Fruit fly (Drosophila melanogaster): Measurements from ENCODE around the gene CG12182.
A peak's percentile ranks its signal among the peaks of the same experiment; 100 is the strongest.

CG12182 gene

DNA sequence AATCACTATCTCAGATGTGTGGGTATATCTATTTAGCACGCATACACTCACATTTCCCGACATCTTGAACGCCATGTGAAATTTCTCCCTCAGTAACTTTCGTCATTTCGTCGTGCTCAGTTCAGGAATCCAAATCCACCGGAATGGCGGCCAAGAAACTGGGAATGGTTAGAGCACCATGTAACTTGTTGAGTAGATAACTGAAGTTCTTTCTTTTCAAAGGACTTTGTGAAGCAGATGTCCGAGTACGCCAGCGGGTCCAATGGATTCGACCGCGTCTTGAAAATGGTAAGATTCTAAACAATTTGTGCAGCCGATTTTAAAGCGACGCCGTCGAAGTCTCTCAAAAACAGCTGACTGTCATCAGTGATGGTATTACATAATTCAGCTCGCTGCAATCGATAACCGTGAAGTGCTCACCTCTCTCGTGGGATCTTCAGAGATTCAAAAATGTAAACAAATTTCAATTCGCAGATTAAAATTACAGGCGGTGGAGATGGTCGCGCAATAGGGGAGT lies at the start of gene CG12182, which contains the start of gene CG16985:
Gene CG12182 (minus strand): TSS at position 366 of the 517 bp plus-strand sequence.
Gene CG16985 (plus strand): TSS at position 84 of the 517 bp plus-strand sequence.
- TF ChIP-seq pan (optimal IDR thresholded peaks at IDR 0.05) (no peak), usp (GFP tag; optimal IDR thresholded peaks at IDR 0.05) (no peak), CG8478 (optimal IDR thresholded peaks at IDR 0.05) (no peak), Dll (optimal IDR thresholded peaks at IDR 0.05) (no peak), psq (optimal IDR thresholded peaks at IDR 0.05) (no peak)

DNA sequence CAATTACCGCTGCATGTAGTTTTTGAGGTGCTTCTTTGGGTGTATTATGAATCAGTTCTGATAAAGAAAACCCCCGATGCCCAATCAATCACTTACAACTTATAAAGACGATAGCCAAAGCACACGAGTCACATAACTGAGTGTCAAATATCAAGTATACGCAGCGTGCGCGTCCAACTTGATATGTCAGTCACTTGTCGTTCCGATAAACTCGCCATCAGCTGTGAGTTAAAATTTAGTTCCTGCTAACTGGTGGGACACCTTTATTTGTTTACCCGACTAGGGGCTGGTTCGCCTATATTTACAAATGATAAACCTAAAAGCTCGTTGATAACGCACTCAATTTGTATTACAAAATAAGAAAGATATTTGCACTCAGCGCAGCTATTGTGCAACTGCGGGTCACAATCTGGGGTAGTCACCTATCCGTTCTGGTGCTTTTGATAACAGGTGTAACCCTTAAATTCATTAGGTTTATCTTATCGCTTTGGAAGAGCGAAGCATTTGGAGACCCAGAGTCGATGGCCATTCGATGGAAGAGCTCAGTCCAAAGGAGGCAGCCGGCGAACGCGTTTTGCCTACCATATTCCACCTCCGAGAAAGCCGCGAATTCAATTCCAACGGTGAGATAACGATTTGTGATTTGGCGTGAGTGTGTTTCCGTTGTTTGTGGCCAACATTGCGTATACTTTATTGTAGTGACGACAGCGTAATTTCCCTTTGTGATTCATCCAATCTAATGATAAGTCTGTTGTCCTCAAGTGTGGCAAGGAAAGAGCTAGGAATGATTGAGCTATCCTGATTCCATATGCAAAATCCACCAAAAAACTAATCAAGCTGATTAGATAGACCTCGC lies 48.4 kb upstream of the CG12182 start, which contains the start of gene CG1246:
Gene CG1246 (plus strand): TSS at position 526 of the 856 bp plus-strand sequence.
- TF ChIP-seq Dll (optimal IDR thresholded peaks at IDR 0.05) (no peak), EcR (GFP tag; optimal IDR thresholded peaks at IDR 0.05) (no peak), pan (optimal IDR thresholded peaks at IDR 0.05) (no peak), CG8478 (optimal IDR thresholded peaks at IDR 0.05) (no peak), usp (GFP tag; optimal IDR thresholded peaks at IDR 0.05) (no peak), psq (optimal IDR thresholded peaks at IDR 0.05) (no peak)

DNA sequence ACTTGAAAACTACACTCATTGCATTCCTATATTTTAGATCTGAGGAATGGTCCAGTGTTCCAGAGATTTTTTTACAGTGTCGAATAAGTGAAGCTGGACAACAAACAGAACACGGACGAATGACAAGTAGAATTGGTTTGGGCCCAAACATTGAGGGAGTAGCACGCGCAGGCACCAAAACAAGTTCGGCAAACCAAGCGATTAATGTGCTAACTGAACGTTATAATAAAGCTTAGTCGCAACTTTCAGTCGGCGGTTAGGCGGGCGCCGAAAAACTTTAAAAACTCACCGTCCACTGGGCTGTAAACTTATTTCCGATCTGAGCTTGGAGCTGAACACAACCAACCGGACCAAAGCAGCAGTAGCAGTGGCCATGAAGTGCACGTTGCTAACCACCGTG lies 45.7 kb upstream of the CG12182 start, which contains the start of gene CG1143:
Gene CG1143 (plus strand): TSS at position 301 of the 400 bp plus-strand sequence.
- no peak for TF ChIP-seq pan (optimal IDR thresholded peaks at IDR 0.05)
- no peak for TF ChIP-seq usp (GFP tag; optimal IDR thresholded peaks at IDR 0.05)
- TF ChIP-seq EcR (GFP tag; optimal IDR thresholded peaks at IDR 0.05): no peak
- TF ChIP-seq psq (optimal IDR thresholded peaks at IDR 0.05): no peak
- no peak for TF ChIP-seq Dll (optimal IDR thresholded peaks at IDR 0.05)
- TF ChIP-seq CG8478 (optimal IDR thresholded peaks at IDR 0.05): no peak

DNA sequence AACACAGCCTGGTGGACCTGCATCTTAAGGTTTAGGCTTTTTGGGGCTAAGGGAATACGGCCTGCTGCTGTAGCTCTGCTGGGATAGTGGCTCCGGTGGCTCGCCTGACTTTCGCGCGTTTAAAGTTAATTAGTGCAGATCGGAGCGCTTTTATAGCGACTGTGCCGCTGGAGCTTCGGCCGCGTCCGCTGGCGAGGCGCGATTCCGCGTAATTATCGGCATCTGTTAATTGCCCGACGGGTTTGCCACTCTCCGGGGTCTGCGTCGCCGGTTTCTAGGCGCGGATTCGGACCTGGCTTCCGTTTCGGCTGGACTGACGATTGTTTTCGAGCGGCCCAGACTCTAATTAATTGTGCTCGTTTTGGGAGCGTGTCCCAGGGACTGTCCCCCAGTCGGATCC lies 43.9 kb upstream of the CG12182 start, which contains the start of gene CG14949:
Gene CG14949 (minus strand): TSS at position 101 of the 400 bp plus-strand sequence.
- no peak for TF ChIP-seq EcR (GFP tag; optimal IDR thresholded peaks at IDR 0.05)
- no peak for TF ChIP-seq Dll (optimal IDR thresholded peaks at IDR 0.05)
- TF ChIP-seq CG8478 (optimal IDR thresholded peaks at IDR 0.05): no peak
- no peak for TF ChIP-seq pan (optimal IDR thresholded peaks at IDR 0.05)
- no peak for TF ChIP-seq psq (optimal IDR thresholded peaks at IDR 0.05)
- no peak for TF ChIP-seq usp (GFP tag; optimal IDR thresholded peaks at IDR 0.05)

DNA sequence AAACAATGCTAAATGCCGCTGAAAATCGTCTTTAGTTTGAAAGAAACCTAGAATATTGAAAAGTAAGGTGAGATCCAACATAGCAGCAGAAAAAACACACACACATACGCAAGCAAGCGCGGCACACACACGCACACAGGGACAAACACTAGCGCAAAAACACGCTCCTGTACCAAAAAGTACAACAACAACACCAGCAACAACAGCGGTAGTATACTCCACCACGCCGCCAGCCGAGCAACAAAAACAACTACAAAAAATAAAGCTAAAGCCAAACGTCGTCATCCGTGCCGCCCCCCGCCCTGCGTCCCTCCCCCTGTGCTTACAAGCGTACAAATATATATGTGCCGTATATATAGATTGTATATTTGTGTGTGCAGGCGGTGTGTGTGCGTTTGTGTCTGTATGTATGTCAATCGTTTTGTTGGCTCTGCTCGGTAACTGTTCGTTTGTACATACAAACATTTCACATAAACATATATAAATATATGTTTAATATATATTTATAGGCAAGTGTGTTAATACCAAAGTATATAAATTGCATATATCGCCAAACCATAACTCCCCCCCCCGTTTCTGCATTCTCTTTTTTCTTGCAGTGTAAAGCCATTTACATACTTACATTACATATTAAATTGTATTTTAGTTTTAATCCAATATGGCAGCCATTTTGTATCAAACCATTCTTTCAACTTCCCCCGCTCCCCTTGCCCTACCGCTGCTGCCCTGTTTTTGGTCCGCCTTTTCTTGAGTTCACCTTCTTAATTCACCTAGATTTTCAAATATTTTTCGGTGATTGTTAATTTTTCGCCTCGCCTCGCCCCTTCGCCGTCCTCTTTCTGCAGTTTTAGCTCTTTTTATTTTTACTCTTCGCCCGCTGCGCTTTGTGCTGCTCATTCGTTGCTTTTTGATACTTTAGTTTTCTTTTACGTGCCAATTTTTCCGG lies 36.9 kb upstream of the CG12182 start:
- TF ChIP-seq usp (GFP tag; optimal IDR thresholded peaks at IDR 0.05): no peak
- TF ChIP-seq pan (optimal IDR thresholded peaks at IDR 0.05): no peak
- no peak for TF ChIP-seq EcR (GFP tag; optimal IDR thresholded peaks at IDR 0.05)
- TF ChIP-seq CG8478 (optimal IDR thresholded peaks at IDR 0.05): no peak
- no peak for TF ChIP-seq Dll (optimal IDR thresholded peaks at IDR 0.05)
- no peak for TF ChIP-seq psq (optimal IDR thresholded peaks at IDR 0.05)

DNA sequence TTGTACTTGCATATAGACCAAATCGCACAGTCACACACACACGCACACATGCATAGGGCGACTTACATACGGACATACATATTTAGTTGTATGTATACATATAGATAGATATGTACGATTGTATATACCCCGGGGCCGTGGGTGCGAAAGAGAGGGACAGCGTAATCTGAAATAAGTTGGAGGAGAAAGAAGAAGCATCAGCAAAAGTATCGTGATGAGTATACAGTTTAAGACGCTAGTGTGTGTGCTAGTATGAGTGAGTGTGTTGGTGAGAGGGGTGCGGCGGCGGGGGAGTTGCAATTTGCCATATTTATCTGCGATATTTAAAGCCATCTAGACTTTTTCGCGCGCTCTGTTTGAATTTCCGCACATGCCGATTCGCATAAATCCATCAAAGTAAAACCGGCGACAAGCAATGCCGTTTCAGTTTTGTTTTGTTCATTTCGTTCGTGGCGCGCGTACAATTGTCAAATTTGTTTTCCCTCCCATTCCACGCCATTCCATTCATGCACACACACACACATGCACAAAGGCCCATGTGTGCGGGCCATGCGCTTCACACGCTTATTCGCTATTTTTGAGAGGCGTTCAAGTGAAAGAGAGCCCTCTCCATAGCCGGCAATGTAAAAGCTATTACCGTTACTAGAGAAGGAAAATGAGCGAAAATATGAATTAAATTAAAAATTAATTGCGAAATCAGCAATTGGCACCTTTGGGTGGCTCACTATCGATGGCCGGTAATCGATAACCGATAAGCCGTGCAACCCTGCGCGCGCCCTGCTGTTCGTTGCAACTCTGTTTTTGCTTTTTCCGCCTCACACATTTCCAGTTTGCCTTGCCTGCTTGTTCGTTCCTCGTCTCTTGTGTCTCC lies 35.8 kb upstream of the CG12182 start:
- TF ChIP-seq Dll (optimal IDR thresholded peaks at IDR 0.05) (peak; percentile 55), psq (optimal IDR thresholded peaks at IDR 0.05) (no peak), usp (GFP tag; optimal IDR thresholded peaks at IDR 0.05) (no peak), EcR (GFP tag; optimal IDR thresholded peaks at IDR 0.05) (no peak)

DNA sequence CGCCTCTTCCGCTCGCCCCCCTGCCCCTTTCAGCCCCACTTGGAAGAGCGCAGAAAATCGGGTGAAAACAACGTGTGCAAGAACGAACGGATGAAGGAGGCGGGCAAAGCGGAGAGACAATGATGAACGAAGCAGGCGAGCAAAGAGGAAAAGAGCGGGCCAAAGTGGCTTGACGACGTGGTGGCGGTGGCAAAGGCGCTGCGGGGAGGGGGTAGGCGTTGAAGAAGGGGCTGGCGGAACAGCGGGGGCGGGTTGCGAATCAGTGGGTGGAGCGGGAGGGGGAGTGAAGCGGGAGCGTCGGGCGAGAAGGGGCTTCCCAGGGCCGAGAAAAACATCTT lies 33.4 kb upstream of the CG12182 start:
- TF ChIP-seq EcR (GFP tag; optimal IDR thresholded peaks at IDR 0.05) (no peak), CG8478 (optimal IDR thresholded peaks at IDR 0.05) (no peak), Dll (optimal IDR thresholded peaks at IDR 0.05) (peak; percentile 63), pan (optimal IDR thresholded peaks at IDR 0.05) (no peak), psq (optimal IDR thresholded peaks at IDR 0.05) (peak; percentile 67)

DNA sequence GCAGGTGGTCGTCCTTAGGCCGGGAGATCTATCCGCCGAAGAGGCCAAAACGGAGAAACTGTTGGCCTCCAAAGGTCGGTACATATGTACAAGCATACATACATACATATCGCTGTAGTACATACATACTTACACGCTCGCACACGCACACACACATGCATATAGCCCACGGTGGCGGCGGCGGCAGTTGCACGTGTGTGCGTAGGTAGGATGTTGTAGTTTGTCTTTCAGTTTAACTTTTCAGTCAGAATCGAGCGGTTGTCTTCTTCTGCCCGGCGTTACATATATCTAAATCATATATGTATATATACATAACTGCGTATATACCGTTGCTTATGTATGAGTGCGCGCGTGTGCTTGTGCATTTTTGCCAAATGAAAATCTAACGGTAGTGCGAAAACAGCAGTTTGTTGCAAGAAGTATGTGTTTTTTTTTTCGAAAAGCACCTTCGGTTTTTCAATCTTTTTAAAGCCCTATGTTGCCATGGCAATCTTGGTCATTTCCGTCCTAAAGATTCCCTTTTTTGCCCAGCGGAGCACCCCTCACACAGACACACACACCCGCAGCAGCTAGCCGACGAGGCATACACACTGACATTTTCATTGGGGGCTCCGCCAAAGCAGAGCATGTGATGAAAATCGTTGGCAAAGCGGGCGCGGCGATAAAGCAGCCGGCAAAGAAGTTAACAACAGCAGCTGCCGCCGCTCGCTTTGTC lies 32.8 kb upstream of the CG12182 start:
- TF ChIP-seq EcR (GFP tag; optimal IDR thresholded peaks at IDR 0.05): no peak
- no peak for TF ChIP-seq Dll (optimal IDR thresholded peaks at IDR 0.05)
- no peak for TF ChIP-seq psq (optimal IDR thresholded peaks at IDR 0.05)
- no peak for TF ChIP-seq pan (optimal IDR thresholded peaks at IDR 0.05)
- no peak for TF ChIP-seq CG8478 (optimal IDR thresholded peaks at IDR 0.05)
- no peak for TF ChIP-seq usp (GFP tag; optimal IDR thresholded peaks at IDR 0.05)

DNA sequence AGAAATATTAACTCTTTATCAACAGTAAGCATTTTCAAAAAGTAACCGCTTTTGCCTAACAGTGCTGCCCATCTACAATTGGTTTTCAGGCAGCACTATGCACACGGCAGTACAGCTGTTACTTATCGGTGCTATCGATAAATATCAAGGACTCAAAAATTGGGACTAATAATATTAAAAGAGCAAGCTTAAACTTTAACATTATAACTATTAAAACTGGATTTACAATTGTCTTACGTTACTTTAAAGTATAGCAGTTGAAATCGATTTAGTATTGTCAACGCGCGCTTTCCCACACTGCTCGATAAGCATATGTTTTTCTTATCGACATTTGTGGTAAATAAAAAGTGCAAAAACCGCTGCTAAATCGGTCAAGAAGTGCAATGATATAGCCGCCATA lies 32.0 kb upstream of the CG12182 start, which contains the start of the genes CG42245 and MEP-1:
Gene CG42245 (plus strand): TSS at position 310 of the 400 bp plus-strand sequence.
Gene MEP-1 (plus strand): TSS at position 310 of the 400 bp plus-strand sequence.
- TF ChIP-seq Dll (optimal IDR thresholded peaks at IDR 0.05) (no peak), CG8478 (optimal IDR thresholded peaks at IDR 0.05) (no peak), pan (optimal IDR thresholded peaks at IDR 0.05) (no peak), usp (GFP tag; optimal IDR thresholded peaks at IDR 0.05) (no peak), psq (optimal IDR thresholded peaks at IDR 0.05) (no peak), EcR (GFP tag; optimal IDR thresholded peaks at IDR 0.05) (no peak)

DNA sequence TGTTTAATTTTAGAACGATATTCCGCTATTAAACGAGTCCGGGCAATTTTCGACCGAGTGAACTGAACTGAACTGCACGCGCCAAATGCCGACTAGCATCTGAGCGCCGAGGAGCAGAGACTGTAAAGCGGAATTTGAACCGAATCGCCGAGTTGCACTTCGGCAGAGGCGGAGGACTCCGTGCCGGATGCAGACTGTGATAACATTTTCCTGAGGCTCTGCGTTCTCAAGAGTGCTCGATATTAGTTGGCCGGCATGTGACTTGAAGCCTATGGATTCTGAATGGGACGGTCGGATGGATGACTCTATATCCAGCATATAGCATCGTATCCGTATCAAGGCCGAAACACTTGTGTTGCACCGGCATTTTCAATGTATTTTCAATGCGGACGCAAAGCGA lies 30.6 kb upstream of the CG12182 start, which contains the start of gene Pxn:
Gene Pxn (minus strand): TSS at position 101 of the 400 bp plus-strand sequence.
- TF ChIP-seq CG8478 (optimal IDR thresholded peaks at IDR 0.05) (no peak), usp (GFP tag; optimal IDR thresholded peaks at IDR 0.05) (no peak), pan (optimal IDR thresholded peaks at IDR 0.05) (no peak), EcR (GFP tag; optimal IDR thresholded peaks at IDR 0.05) (no peak)
